Worm (Caenorhabditis elegans): Measurements from ENCODE around the gene arcp-1.
A peak's percentile ranks its signal among the peaks of the same experiment; 100 is the strongest.

The arcp-1 gene

ce11 chrIII:3699275-3699674, 59.9 kb downstream of the arcp-1 start, which contains the start of gene cyn-9:
cyn-9 (minus strand) TSS chrIII:3699640.
- peak; percentile 54 for TF ChIP-seq nhr-23 (tag; optimal IDR thresholded peaks at IDR 0.05)
- TF ChIP-seq ceh-28 (tag; optimal IDR thresholded peaks at IDR 0.05) = peak; percentile 25
- TF ChIP-seq nhr-43 (tag; optimal IDR thresholded peaks at IDR 0.05; ENCODE audit: poor library complexity, severe bottlenecking) = peak; percentile 26
- TF ChIP-seq nhr-11 (tag; optimal IDR thresholded peaks at IDR 0.05) = no peak

- no peak for TF ChIP-seq nhr-77 (tag; optimal IDR thresholded peaks at IDR 0.05)
- TF ChIP-seq nhr-43 (tag; optimal IDR thresholded peaks at IDR 0.05; ENCODE audit: poor library complexity, severe bottlenecking) = no peak
- no peak for TF ChIP-seq nhr-23 (tag; optimal IDR thresholded peaks at IDR 0.05)
- no peak for TF ChIP-seq fkh-2 (tag; optimal IDR thresholded peaks at IDR 0.05)
- TF ChIP-seq ama-1 (optimal IDR thresholded peaks at IDR 0.05) = no peak
- no peak for TF ChIP-seq R02D3.7 (tag; optimal IDR thresholded peaks at IDR 0.05)
- no peak for TF ChIP-seq daf-12 (tag; optimal IDR thresholded peaks at IDR 0.05)
Measured at ce11 chrIII:3698366-3698765, 60.8 kb downstream of the arcp-1 start.
